Worm (Caenorhabditis elegans): ENCODE measurements around the gene best-17.

DNA sequence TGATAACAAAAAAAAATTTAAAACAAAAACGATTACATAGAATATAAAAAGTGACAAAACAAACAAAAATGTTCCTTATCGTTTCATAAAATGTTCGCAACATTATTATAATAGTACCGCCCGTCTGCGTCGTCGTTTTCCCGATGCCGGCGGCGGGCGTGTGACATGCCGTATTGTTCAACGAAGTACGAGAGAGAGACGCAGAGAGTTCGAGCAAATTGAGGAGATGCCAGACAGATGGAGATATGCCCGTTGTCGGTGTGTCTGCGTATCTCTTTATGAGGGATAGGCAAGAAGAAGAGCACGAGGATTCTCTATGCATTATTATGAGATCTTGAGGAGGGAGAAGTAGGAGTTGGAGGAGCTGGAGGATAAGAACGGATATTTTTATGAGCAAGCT lies 14.3 kb upstream of the best-17 start:
- peak; percentile 9 for TF ChIP-seq tbx-8 (GFP tag; optimal IDR thresholded peaks at IDR 0.05)
- peak; percentile 24 for TF ChIP-seq ham-2 (GFP tag; optimal IDR thresholded peaks at IDR 0.05)
- no peak for TF ChIP-seq bed-3 (GFP tag; optimal IDR thresholded peaks at IDR 0.05)
- peak; percentile 72 for TF ChIP-seq elt-3 (tag; optimal IDR thresholded peaks at IDR 0.05)
- peak; percentile 95 for TF ChIP-seq pha-4 (tag; optimal IDR thresholded peaks at IDR 0.05)
- peak; percentile 17 for TF ChIP-seq mls-2 (tag; optimal IDR thresholded peaks at IDR 0.05)
- peak; percentile 79 for TF ChIP-seq mep-1 (tag; optimal IDR thresholded peaks at IDR 0.05)
- peak; percentile 84 for TF ChIP-seq nhr-237 (tag; optimal IDR thresholded peaks at IDR 0.05)
- peak; percentile 51 for TF ChIP-seq ceh-39 (tag; optimal IDR thresholded peaks at IDR 0.05)
- TF ChIP-seq mab-5 (tag; optimal IDR thresholded peaks at IDR 0.05): peak; percentile 80
- peak; percentile 63 for TF ChIP-seq cnd-1 (tag; optimal IDR thresholded peaks at IDR 0.05)
- no peak for TF ChIP-seq nhr-12 (tag; optimal IDR thresholded peaks at IDR 0.05)
- peak; percentile 16 for TF ChIP-seq lin-13 (tag; optimal IDR thresholded peaks at IDR 0.05)
- TF ChIP-seq nhr-2 (tag; optimal IDR thresholded peaks at IDR 0.05): peak; percentile 41
